Fruit fly (Drosophila melanogaster) whole organism, embryonic: ENCODE measurements around the gene gig.

Experiments
- CG17361 ChIP-seq: fragments of 200-800 bp; sonication (Bioruptor generic); IDR thresholded peaks from 3 replicates; pipeline ENCODE4 v1.3.6; 2022; ENCODE audit warnings: missing biosample characterization, missing genetic modification characterization
- CG18262 ChIP-seq: fragments of 200-800 bp; optimal IDR thresholded peaks from 3 replicates; lab custom pipeline; 2019; ENCODE audit warnings: missing biosample characterization, mild to moderate bottlenecking, missing genetic modification characterization, moderate library complexity
- CG42726 ChIP-seq: fragments of 200-800 bp; sonication (Bioruptor generic); IDR thresholded peaks from 2 replicates; pipeline ENCODE4 v1.3.6; 2022; ENCODE audit warnings: missing biosample characterization, missing genetic modification characterization; ENCODE audit not compliant: partially characterized antibody
- CG7963 ChIP-seq: fragments of 200-800 bp; sonication (Bioruptor generic); IDR thresholded peaks from 3 replicates; pipeline ENCODE4 v1.3.6; 2022; ENCODE audit warnings: missing biosample characterization, missing genetic modification characterization; ENCODE audit not compliant: partially characterized antibody
- Hr39 ChIP-seq: fragments of >200 bp; optimal IDR thresholded peaks from 2 replicates; lab custom pipeline; 2017
- Vsx1 ChIP-seq: fragments of 200-800 bp; sonication (Bioruptor generic); optimal IDR thresholded peaks from 2 replicates; lab custom pipeline; 2017; ENCODE audit warnings: missing biosample characterization, mild to moderate bottlenecking, missing genetic modification characterization, missing genetic modification reagents
- dysf ChIP-seq: fragments of 200-800 bp; sonication (Bioruptor generic); IDR thresholded peaks from 3 replicates; pipeline ENCODE4 v1.3.6; 2022; ENCODE audit warnings: missing biosample characterization, missing genetic modification characterization

DNA sequence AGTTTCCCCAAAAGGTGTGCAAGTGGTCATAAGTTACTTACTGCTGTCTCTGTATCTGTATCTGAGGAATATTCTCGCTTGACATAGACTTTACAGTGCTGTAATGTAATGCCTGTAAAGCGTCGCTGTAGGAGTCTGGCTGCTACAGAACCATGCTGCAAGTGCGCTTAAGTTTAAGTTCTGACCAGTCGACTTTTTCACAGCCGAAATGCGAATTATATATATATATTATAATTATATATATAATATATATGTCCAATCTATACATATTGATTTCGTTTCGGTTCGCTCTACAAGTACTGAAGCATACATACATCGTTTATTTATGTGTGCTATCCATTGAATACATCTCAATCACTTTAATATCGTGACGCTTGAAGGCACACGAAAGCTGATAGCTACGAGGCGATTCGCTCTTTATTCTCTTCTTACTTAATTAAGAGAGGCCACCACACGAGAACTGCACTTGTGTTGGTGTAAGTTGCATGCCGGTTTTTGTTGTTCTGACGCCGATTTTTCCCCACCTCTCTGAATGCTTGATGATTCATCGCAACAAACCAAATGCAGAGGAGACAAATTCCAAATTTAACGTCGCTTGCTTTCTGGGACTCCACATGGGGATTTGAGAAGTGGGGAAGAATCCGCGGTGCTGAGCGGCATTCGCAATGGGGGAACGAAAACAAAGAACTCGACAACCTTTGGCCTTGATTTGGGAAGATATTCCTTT, 57.5 kb downstream of the gig start:
- TF ChIP-seq Hr39 (lab: Kevin White, UChicago) (no peak), CG7963 (no peak), Vsx1 (peak; percentile 11), dysf (GFP tag; lab: Robert Waterston, UW) (no peak), CG42726 (GFP tag; lab: Robert Waterston, UW) (no peak), CG17361 (peak; percentile 29; the same call in 1 of the 3 replicates), CG18262 (peak; percentile 2)
